Fruit fly (Drosophila melanogaster): ENCODE results near the gene eff.

The eff gene

dm6 chr3R:14728713-14729685, 12.1 kb downstream of the eff start (continued):
- TF ChIP-seq CG1602 (GFP tag; optimal IDR thresholded peaks at IDR 0.05): peak; percentile 28
- TF ChIP-seq Doc2 (GFP tag; IDR thresholded peaks at IDR 0.05): no peak
- TF ChIP-seq Xbp1 (GFP tag; optimal IDR thresholded peaks at IDR 0.05): peak; percentile 39
- peak in 1 of 2 experiments; percentile 46 for TF ChIP-seq dpn (GFP tag; optimal IDR thresholded peaks at IDR 0.05)
- TF ChIP-seq CG7963 (GFP tag; IDR thresholded peaks at IDR 0.05; ENCODE audit: partially characterized antibody): no peak
- peak; percentile 19 for TF ChIP-seq CG4854 (GFP tag; optimal IDR thresholded peaks at IDR 0.05)
- TF ChIP-seq ase (GFP tag; IDR thresholded peaks at IDR 0.05): no peak
- peak; percentile 52 for TF ChIP-seq fd3F (GFP tag; optimal IDR thresholded peaks at IDR 0.05)
- no peak for TF ChIP-seq tll (GFP tag; optimal IDR thresholded peaks at IDR 0.05)
- peak in 1 of 2 experiments; percentile 55 for TF ChIP-seq bsh (GFP tag; optimal IDR thresholded peaks at IDR 0.05)
- TF ChIP-seq CG11504 (tag; optimal IDR thresholded peaks at IDR 0.05): peak; percentile 79
- TF ChIP-seq nau (GFP tag; optimal IDR thresholded peaks at IDR 0.05): peak; percentile 15
- TF ChIP-seq CG2678 (tag; optimal IDR thresholded peaks at IDR 0.05): peak; percentile 65
- TF ChIP-seq MESR4 (GFP tag; optimal IDR thresholded peaks at IDR 0.05): no peak
- TF ChIP-seq CG18262 (tag; optimal IDR thresholded peaks at IDR 0.05): peak; percentile 70
- no peak for TF ChIP-seq Lim3 (GFP tag; IDR thresholded peaks at IDR 0.05)
- no peak for TF ChIP-seq Taf1 (GFP tag; IDR thresholded peaks at IDR 0.05)
- no peak for TF ChIP-seq dimm (GFP tag; IDR thresholded peaks at IDR 0.05)
- TF ChIP-seq repo (GFP tag; optimal IDR thresholded peaks at IDR 0.05): no peak
- TF ChIP-seq vvl (GFP tag; IDR thresholded peaks at IDR 0.05): peak; percentile 66
- TF ChIP-seq ewg (GFP tag; optimal IDR thresholded peaks at IDR 0.05): no peak
- peak; percentile 51; the same call in 1 of the 2 replicates for TF ChIP-seq CG14441 (GFP tag; IDR thresholded peaks at IDR 0.05)
- peak; percentile 45 for TF ChIP-seq D19A (tag; optimal IDR thresholded peaks at IDR 0.05)
- TF ChIP-seq CG2120 (GFP tag; optimal IDR thresholded peaks at IDR 0.05): peak; percentile 18
- no peak for TF ChIP-seq gro (GFP tag; optimal IDR thresholded peaks at IDR 0.05)
- no peak for TF ChIP-seq chif (GFP tag; optimal IDR thresholded peaks at IDR 0.05)
- TF ChIP-seq sqz (GFP tag; optimal IDR thresholded peaks at IDR 0.05): peak; percentile 44
- TF ChIP-seq CG30431 (GFP tag; optimal IDR thresholded peaks at IDR 0.05): no peak
- no peak for TF ChIP-seq CG2875 (GFP tag; optimal IDR thresholded peaks at IDR 0.05)
- peak; percentile 66 for TF ChIP-seq PHDP (tag; optimal IDR thresholded peaks at IDR 0.05)
- no peak for TF ChIP-seq Dek (tag; optimal IDR thresholded peaks at IDR 0.05)
- TF ChIP-seq onecut (GFP tag; IDR thresholded peaks at IDR 0.05): peak; percentile 25; the same call in 1 of the 2 replicates
- TF ChIP-seq luna (GFP tag; optimal IDR thresholded peaks at IDR 0.05): no peak
- TF ChIP-seq maf-S (GFP tag; optimal IDR thresholded peaks at IDR 0.05): no peak
- peak; percentile 67 for TF ChIP-seq Oli (tag; optimal IDR thresholded peaks at IDR 0.05)
- no peak for TF ChIP-seq sd (tag; optimal IDR thresholded peaks at IDR 0.05)
- peak; percentile 3 for TF ChIP-seq CG18619 (GFP tag; optimal IDR thresholded peaks at IDR 0.05)
- peak; percentile 4 for TF ChIP-seq Chrac-16 (GFP tag; optimal IDR thresholded peaks at IDR 0.05)
- TF ChIP-seq ERR (GFP tag; optimal IDR thresholded peaks at IDR 0.05): no peak
- TF ChIP-seq gem (tag; optimal IDR thresholded peaks at IDR 0.05): peak; percentile 72
- no peak for TF ChIP-seq sc (optimal IDR thresholded peaks at IDR 0.05)
- TF ChIP-seq sc (GFP tag; optimal IDR thresholded peaks at IDR 0.05): no peak
- peak; percentile 45 for TF ChIP-seq run (tag; optimal IDR thresholded peaks at IDR 0.05)
- peak; percentile 16 for TF ChIP-seq CG3163 (GFP tag; optimal IDR thresholded peaks at IDR 0.05)
- peak; percentile 48 for TF ChIP-seq CG3281 (GFP tag; optimal IDR thresholded peaks at IDR 0.05)
- TF ChIP-seq CG18599 (GFP tag; optimal IDR thresholded peaks at IDR 0.05): peak; percentile 67
- TF ChIP-seq CG7839 (tag; optimal IDR thresholded peaks at IDR 0.05): peak; percentile 62
- TF ChIP-seq CG12942 (GFP tag; optimal IDR thresholded peaks at IDR 0.05): peak; percentile 50

All from whole organism, embryonic.